Worm (Caenorhabditis elegans) whole organism, L2 larva: ENCODE results near the gene F38E11.9.

Experiments used
- ama-1 ChIP-seq: fragments of 150-350 bp; optimal IDR thresholded peaks from 2 replicates; lab custom pipeline; 2018; ENCODE audit warnings: inconsistent platforms
- skn-1 ChIP-seq: sonication (generic microtip); optimal IDR thresholded peaks from 2 replicates; lab custom pipeline; 2017; ENCODE audit warnings: missing biosample characterization, missing genetic modification characterization
- unc-62 ChIP-seq: fragments of 150-350 bp; optimal IDR thresholded peaks from 2 replicates; lab custom pipeline; 2014; ENCODE audit warnings: missing biosample characterization, missing genetic modification reagents, missing genetic modification characterization
- ztf-11 ChIP-seq: sonication (generic microtip); optimal IDR thresholded peaks from 2 replicates; lab custom pipeline; 2017; ENCODE audit warnings: missing biosample characterization, missing genetic modification characterization

DNA sequence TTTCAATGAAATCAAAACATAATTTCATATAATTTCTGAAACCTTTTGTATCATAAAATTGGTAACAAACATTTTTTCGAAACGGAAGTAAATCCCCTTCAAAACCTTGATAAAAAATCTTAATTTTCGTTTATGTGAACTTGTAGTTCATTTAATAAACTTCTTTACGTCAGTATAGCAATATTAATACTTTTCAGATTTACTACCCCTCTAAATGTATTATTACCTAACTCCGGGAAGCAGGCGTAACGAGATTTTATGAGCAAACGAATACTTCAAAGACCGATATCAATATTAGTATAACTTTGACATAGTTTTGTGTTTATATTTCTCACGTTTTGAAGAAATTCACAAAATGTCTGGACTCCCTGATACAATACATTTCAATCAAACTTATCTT is 44.5 kb upstream of the F38E11.9 start, which contains the start of gene sru-1:
- TF ChIP-seq unc-62 (GFP tag; lab: Kevin White, UChicago), result no peak
- no peak for TF ChIP-seq ama-1
- no peak for TF ChIP-seq skn-1 (tag; lab: Kevin White, UChicago)
- TF ChIP-seq ztf-11 (tag; lab: Kevin White, UChicago), result no peak
